Fruit fly (Drosophila melanogaster): ENCODE data around the gene CapaR.

dm6 chr3L:21568848-21569372, 6.9 kb upstream of the CapaR start, which contains the start of the genes CRIF and SMC5:
- TF ChIP-seq CG2889 (GFP tag; IDR thresholded peaks at IDR 0.05) (0 out of 3 replicates have a peak, but pooled peaks have one; percentile 43), MTF-1 (GFP tag; optimal IDR thresholded peaks at IDR 0.05; ENCODE audit: borderline replicate concordance) (no peak), YL-1 (GFP tag; optimal IDR thresholded peaks at IDR 0.05) (peak; percentile 11)

Data from whole organism, embryonic.